1 worm cellular context compared by ENCODE assay signal in genomic region chrX:15535190-15535636, ce11.
TF ChIP-seq lines count a peak whose summit lies in the region.

No protein-coding gene starts in this region.

TF ChIP-seq in whole organism, L1 larva, 84 proteins besides CTCF, POLR2A, EP300 and RAD21 (continued from another document):
- TF ChIP-seq aha-1 (tag; optimal IDR thresholded peaks at IDR 0.05; lab: Kevin White, UChicago) = no peak
- peak; percentile 71 for TF ChIP-seq snu-23 (GFP tag; optimal IDR thresholded peaks at IDR 0.05; lab: Kevin White, UChicago)
- TF ChIP-seq lir-3 (tag; optimal IDR thresholded peaks at IDR 0.05; lab: Kevin White, UChicago; ENCODE audit: poor library complexity) = peak; percentile 4
- no peak for TF ChIP-seq ceh-90 (tag; optimal IDR thresholded peaks at IDR 0.05; lab: Kevin White, UChicago)
- TF ChIP-seq egl-27 (tag; optimal IDR thresholded peaks at IDR 0.05; lab: Kevin White, UChicago) = peak in 1 of 2 experiments; percentile 53
- TF ChIP-seq mdl-1 (tag; optimal IDR thresholded peaks at IDR 0.05; lab: Kevin White, UChicago) = peak in 1 of 2 experiments; percentile 14
- TF ChIP-seq skn-1 (tag; optimal IDR thresholded peaks at IDR 0.05; lab: Kevin White, UChicago) = no peak
- TF ChIP-seq unc-98 (GFP tag; IDR thresholded peaks at IDR 0.05; lab: Robert Waterston, UW) = no peak
- TF ChIP-seq unc-86 (tag; optimal IDR thresholded peaks at IDR 0.05; lab: Kevin White, UChicago) = peak; percentile 92
- peak; percentile 58 for TF ChIP-seq lin-13 (GFP tag; optimal IDR thresholded peaks at IDR 0.05; lab: Kevin White, UChicago)
- TF ChIP-seq unc-130 (tag; optimal IDR thresholded peaks at IDR 0.05; lab: Kevin White, UChicago) = no peak
- peak; percentile 83 for TF ChIP-seq nhr-47 (tag; optimal IDR thresholded peaks at IDR 0.05; lab: Kevin White, UChicago)
- TF ChIP-seq nhr-77 (tag; optimal IDR thresholded peaks at IDR 0.05; lab: Kevin White, UChicago) = no peak
- peak; percentile 86 for TF ChIP-seq fkh-10 (GFP tag; optimal IDR thresholded peaks at IDR 0.05; lab: Kevin White, UChicago)
- peak; percentile 66 for TF ChIP-seq ceh-63 (GFP tag; optimal IDR thresholded peaks at IDR 0.05; lab: Kevin White, UChicago)
- TF ChIP-seq nhr-19 (GFP tag; conservative IDR thresholded peaks at IDR 0.05; lab: Robert Waterston, UW) = peak; percentile 61
- TF ChIP-seq ama-1 (optimal IDR thresholded peaks at IDR 0.05; lab: Kevin White, UChicago) = no peak
- peak; percentile 38 for TF ChIP-seq irx-1 (tag; optimal IDR thresholded peaks at IDR 0.05; lab: Kevin White, UChicago)
- no peak for TF ChIP-seq alr-1 (tag; optimal IDR thresholded peaks at IDR 0.05; lab: Kevin White, UChicago; ENCODE audit: borderline replicate concordance)
- TF ChIP-seq dpl-1 (GFP tag; optimal IDR thresholded peaks at IDR 0.05; lab: Kevin White, UChicago) = peak in 2 of 3 experiments; percentile 3 to 22
- peak in 1 of 2 experiments; percentile 55 for TF ChIP-seq lin-35 (GFP tag; optimal IDR thresholded peaks at IDR 0.05; lab: Kevin White, UChicago)
- no peak for TF ChIP-seq C34B4.2 (tag; optimal IDR thresholded peaks at IDR 0.05; lab: Kevin White, UChicago)
- peak; percentile 10 for TF ChIP-seq zip-4 (GFP tag; optimal IDR thresholded peaks at IDR 0.05; lab: Kevin White, UChicago)
- TF ChIP-seq ceh-88 (GFP tag; IDR thresholded peaks at IDR 0.05; lab: Robert Waterston, UW) = peak; percentile 49; the same call in 1 of the 2 replicates
- TF ChIP-seq ceh-8 (GFP tag; optimal IDR thresholded peaks at IDR 0.05; lab: Kevin White, UChicago) = peak; percentile 61
- peak; percentile 39 for TF ChIP-seq nhr-20 (tag; optimal IDR thresholded peaks at IDR 0.05; lab: Kevin White, UChicago)
- no peak for TF ChIP-seq efl-3 (GFP tag; optimal IDR thresholded peaks at IDR 0.05; lab: Kevin White, UChicago)
- TF ChIP-seq ztf-4 (tag; optimal IDR thresholded peaks at IDR 0.05; lab: Kevin White, UChicago) = peak; percentile 82
- peak; percentile 54 for TF ChIP-seq isw-1 (GFP tag; IDR thresholded peaks at IDR 0.05; lab: Robert Waterston, UW)
- TF ChIP-seq tbx-2 (tag; optimal IDR thresholded peaks at IDR 0.05; lab: Kevin White, UChicago) = peak; percentile 87
- peak; percentile 74 for TF ChIP-seq dsc-1 (tag; optimal IDR thresholded peaks at IDR 0.05; lab: Kevin White, UChicago)
- peak; percentile 91 for TF ChIP-seq nhr-71 (tag; optimal IDR thresholded peaks at IDR 0.05; lab: Kevin White, UChicago)
- TF ChIP-seq ceh-82 (tag; optimal IDR thresholded peaks at IDR 0.05; lab: Kevin White, UChicago) = peak; percentile 48 to 66 (median 51)
- TF ChIP-seq ztf-11 (tag; optimal IDR thresholded peaks at IDR 0.05; lab: Kevin White, UChicago) = peak in 1 of 2 experiments; percentile 23
- no peak for TF ChIP-seq nhr-85 (tag; lab: Kevin White, UChicago)
- peak; percentile 87 for TF ChIP-seq egl-13 (tag; optimal IDR thresholded peaks at IDR 0.05; lab: Kevin White, UChicago)
- peak; percentile 39 for TF ChIP-seq zag-1 (tag; optimal IDR thresholded peaks at IDR 0.05; lab: Kevin White, UChicago)
- no peak for TF ChIP-seq hpl-2 (GFP tag; optimal IDR thresholded peaks at IDR 0.05; lab: Kevin White, UChicago)
- TF ChIP-seq elt-3 (tag; optimal IDR thresholded peaks at IDR 0.05; lab: Kevin White, UChicago) = no peak
- TF ChIP-seq mab-9 (GFP tag; IDR thresholded peaks at IDR 0.05; lab: Robert Waterston, UW) = peak; percentile 75
